Worm (Caenorhabditis elegans) whole organism, L4 larva: ENCODE measurements around the gene lact-4.
A peak's percentile ranks its signal among the peaks of the same experiment; 100 is the strongest.

ENCODE experiments used
- D1046.2 ChIP-seq: fragments of 200-800 bp; sonication (Bioruptor generic); IDR thresholded peaks from 2 replicates; pipeline ENCODE4 v1.3.6; 2022; ENCODE audit warnings: missing genetic modification characterization, missing compliant biosample characterization
- F10B5.3 ChIP-seq: sonication (generic microtip); optimal IDR thresholded peaks from 2 replicates; lab custom pipeline; 2016; ENCODE audit warnings: mild to moderate bottlenecking, missing genetic modification characterization, missing compliant biosample characterization
- F26F4.8 ChIP-seq: fragments of 200-800 bp; sonication (Bioruptor generic); conservative IDR thresholded peaks from 2 replicates; pipeline ENCODE4 v1.3.6; 2022; ENCODE audit warnings: missing genetic modification characterization, missing compliant biosample characterization
- F49E8.2 ChIP-seq: sonication (generic microtip); optimal IDR thresholded peaks from 2 replicates; lab custom pipeline; 2016; ENCODE audit warnings: missing compliant biosample characterization, mild to moderate bottlenecking, missing genetic modification characterization, borderline replicate concordance
- T20F7.1 ChIP-seq: fragments of 200-800 bp; sonication (Bioruptor generic); optimal IDR thresholded peaks from 2 replicates; lab custom pipeline; 2018; ENCODE audit warnings: mild to moderate bottlenecking, missing genetic modification characterization, missing compliant biosample characterization
- Y5F2A.4 ChIP-seq: fragments of 200-800 bp; sonication (Bioruptor generic); optimal IDR thresholded peaks from 2 replicates; lab custom pipeline; 2018; ENCODE audit warnings: mild to moderate bottlenecking, missing genetic modification characterization, missing compliant biosample characterization
- Y75B8A.6 ChIP-seq: fragments of 200-800 bp; sonication (Bioruptor generic); IDR thresholded peaks from 2 replicates; pipeline ENCODE4 v1.3.6; 2022; ENCODE audit warnings: missing genetic modification reagents, missing genetic modification characterization, missing compliant biosample characterization
- ZK337.2 ChIP-seq: fragments of 200-800 bp; sonication (Bioruptor generic); IDR thresholded peaks from 2 replicates; pipeline ENCODE4 v1.3.6; 2022; ENCODE audit warnings: missing genetic modification reagents, missing genetic modification characterization, missing compliant biosample characterization
- aha-1 ChIP-seq: fragments of 150-350 bp; peaks from one replicate; lab custom pipeline; 2014; ENCODE audit warnings: missing biosample characterization, missing genetic modification characterization
- aly-2 ChIP-seq: sonication (generic microtip); optimal IDR thresholded peaks from 2 replicates; lab custom pipeline; 2018; ENCODE audit warnings: missing biosample characterization, missing genetic modification characterization
- ama-1 ChIP-seq: fragments of 150-350 bp; optimal IDR thresholded peaks from 2 replicates; lab custom pipeline; 2014; ENCODE audit warnings: inconsistent platforms, mixed read lengths
- arid-1 ChIP-seq: fragments of 200-800 bp; sonication (Bioruptor generic); conservative IDR thresholded peaks from 2 replicates; pipeline ENCODE4 v1.3.6; 2022; ENCODE audit warnings: missing genetic modification reagents, missing genetic modification characterization, missing compliant biosample characterization
- attf-4 ChIP-seq: sonication (generic microtip); optimal IDR thresholded peaks from 3 replicates; lab custom pipeline; 2017; ENCODE audit warnings: missing biosample characterization, missing genetic modification characterization
- ceh-20 ChIP-seq: fragments of 200-800 bp; sonication (Bioruptor generic); IDR thresholded peaks from 2 replicates; pipeline ENCODE4 v1.3.6; 2022; ENCODE audit warnings: missing genetic modification reagents, missing genetic modification characterization, missing compliant biosample characterization
- ceh-28 ChIP-seq: fragments of 150-350 bp; optimal IDR thresholded peaks from 2 replicates; lab custom pipeline; 2014; ENCODE audit warnings: missing biosample characterization, missing genetic modification reagents, missing genetic modification characterization
- ceh-32 ChIP-seq: sonication (generic microtip); optimal IDR thresholded peaks from 2 replicates; lab custom pipeline; 2016; ENCODE audit warnings: mild to moderate bottlenecking, missing genetic modification characterization, missing compliant biosample characterization; ENCODE audit not compliant: poor library complexity
- ceh-44 ChIP-seq: fragments of 200-800 bp; sonication (Bioruptor generic); IDR thresholded peaks from 2 replicates; pipeline ENCODE4 v1.3.6; 2022; ENCODE audit warnings: missing genetic modification reagents, missing genetic modification characterization, missing compliant biosample characterization
- daf-12 ChIP-seq: fragments of 150-350 bp; optimal IDR thresholded peaks from 2 replicates; lab custom pipeline; 2014; ENCODE audit warnings: missing biosample characterization, missing genetic modification reagents, missing genetic modification characterization
- daf-16 ChIP-seq, 3 experiments: sonication (generic microtip); optimal IDR thresholded peaks; 2 replicates each; lab custom pipeline; 2016 to 2017; ENCODE audit warnings: missing genetic modification characterization in 3 of 3, missing genetic modification reagents in 3 of 3, mild to moderate bottlenecking in 2 of 3, missing compliant biosample characterization in 2 of 3, missing biosample characterization in 1 of 3, moderate library complexity in 1 of 3
- duxl-1 ChIP-seq: sonication (generic microtip); optimal IDR thresholded peaks from 2 replicates; lab custom pipeline; 2016; ENCODE audit warnings: mild to moderate bottlenecking, missing genetic modification characterization, moderate library complexity, missing compliant biosample characterization; ENCODE audit not compliant: poor library complexity
- dve-1 ChIP-seq: sonication (generic microtip); optimal IDR thresholded peaks from 2 replicates; lab custom pipeline; 2017; ENCODE audit warnings: antibody characterized with exemption, mild to moderate bottlenecking, missing genetic modification characterization, missing compliant biosample characterization; ENCODE audit not compliant: insufficient read depth
- egl-27 ChIP-seq: sonication (generic microtip); optimal IDR thresholded peaks from 3 replicates; lab custom pipeline; 2017; ENCODE audit warnings: missing biosample characterization, missing genetic modification reagents, missing genetic modification characterization
- gei-8 ChIP-seq: fragments of 200-800 bp; sonication (Bioruptor generic); optimal IDR thresholded peaks from 2 replicates; lab custom pipeline; 2018; ENCODE audit warnings: mild to moderate bottlenecking, missing genetic modification characterization, missing compliant biosample characterization
- hlh-11 ChIP-seq: fragments of 200-800 bp; sonication (Bioruptor generic); optimal IDR thresholded peaks from 2 replicates; lab custom pipeline; 2018; ENCODE audit warnings: mild to moderate bottlenecking, missing genetic modification characterization, missing compliant biosample characterization
- hmg-1.1 ChIP-seq: fragments of 200-800 bp; sonication (Bioruptor generic); IDR thresholded peaks from 2 replicates; pipeline ENCODE4 v1.3.6; 2022; ENCODE audit warnings: missing genetic modification reagents, missing genetic modification characterization, missing compliant biosample characterization
- lin-29 ChIP-seq: fragments of 200-800 bp; sonication (Bioruptor generic); IDR thresholded peaks from 2 replicates; pipeline ENCODE4 v1.3.6; 2022; ENCODE audit warnings: missing genetic modification reagents, missing genetic modification characterization, missing compliant biosample characterization
- lsy-2 ChIP-seq, 2 experiments: fragments of 150-350 bp in 1 of 2; sonication (generic microtip) in 1 of 2; optimal IDR thresholded peaks; 2 replicates each; lab custom pipeline; 2014 to 2017; ENCODE audit warnings: missing biosample characterization in 2 of 2, missing genetic modification characterization in 2 of 2
- madf-5 ChIP-seq, 2 experiments: fragments of 200-800 bp; sonication (Bioruptor generic); IDR thresholded peaks; 2 replicates each; pipeline ENCODE4 v1.3.6; 2022; ENCODE audit warnings: missing compliant biosample characterization in 2 of 2, missing genetic modification characterization in 2 of 2
- madf-9 ChIP-seq: fragments of 200-800 bp; sonication (Bioruptor generic); conservative IDR thresholded peaks from 2 replicates; pipeline ENCODE4 v1.3.6; 2022; ENCODE audit warnings: missing genetic modification reagents, missing genetic modification characterization, missing compliant biosample characterization
- mdl-1 ChIP-seq, 2 experiments: fragments of 150-350 bp in 1 of 2; sonication (generic microtip) in 1 of 2; optimal IDR thresholded peaks; 2 replicates each; lab custom pipeline; 2014 to 2017; ENCODE audit warnings: missing biosample characterization in 2 of 2, missing genetic modification characterization in 2 of 2
- mes-2 ChIP-seq: sonication (generic microtip); optimal IDR thresholded peaks from 2 replicates; lab custom pipeline; 2016; ENCODE audit warnings: missing genotype, mild to moderate bottlenecking, missing genetic modification characterization, missing compliant biosample characterization; ENCODE audit not compliant: poor library complexity, severe bottlenecking
- nhr-10 ChIP-seq: fragments of 150-350 bp; optimal IDR thresholded peaks from 2 replicates; lab custom pipeline; 2014; ENCODE audit warnings: missing biosample characterization, missing genetic modification characterization
- nhr-25 ChIP-seq: sonication (generic microtip); optimal IDR thresholded peaks from 2 replicates; lab custom pipeline; 2017; ENCODE audit warnings: missing genetic modification characterization, mild to moderate bottlenecking, missing compliant biosample characterization, antibody characterized with exemption, moderate library complexity, borderline replicate concordance; ENCODE audit not compliant: insufficient read depth
- nhr-28 ChIP-seq: fragments of 150-350 bp; optimal IDR thresholded peaks from 2 replicates; lab custom pipeline; 2014; ENCODE audit warnings: missing biosample characterization, missing genetic modification characterization
- nhr-6 ChIP-seq: fragments of 150-350 bp; optimal IDR thresholded peaks from 2 replicates; lab custom pipeline; 2014; ENCODE audit warnings: missing biosample characterization, missing genetic modification characterization
- nhr-76 ChIP-seq: fragments of 150-350 bp; optimal IDR thresholded peaks from 2 replicates; lab custom pipeline; 2014; ENCODE audit warnings: missing biosample characterization, missing genetic modification characterization
- pha-4 ChIP-seq, 2 experiments: fragments of 150-350 bp in 1 of 2; fragments of 200-800 bp in 1 of 2; sonication (Bioruptor generic) in 1 of 2; IDR thresholded peaks in 1 of 2; optimal IDR thresholded peaks in 1 of 2; 2 replicates each; pipeline versions ENCODE4 v1.3.6 to Lab custom; 2014 to 2022; ENCODE audit warnings: missing genetic modification characterization in 2 of 2, missing genetic modification reagents in 2 of 2, missing biosample characterization in 1 of 2, missing compliant biosample characterization in 1 of 2
- php-3 ChIP-seq: fragments of 200-800 bp; sonication (Bioruptor generic); IDR thresholded peaks from 2 replicates; pipeline ENCODE4 v1.3.6; 2022; ENCODE audit warnings: missing genetic modification reagents, missing genetic modification characterization, missing compliant biosample characterization
- pqm-1 ChIP-seq: sonication (generic microtip); optimal IDR thresholded peaks from 2 replicates; lab custom pipeline; 2017; ENCODE audit warnings: missing biosample characterization, missing genetic modification characterization
- set-16 ChIP-seq: fragments of 200-800 bp; sonication (Bioruptor generic); IDR thresholded peaks from 2 replicates; pipeline ENCODE4 v1.3.6; 2022; ENCODE audit warnings: missing genetic modification reagents, missing genetic modification characterization, missing compliant biosample characterization
- skn-1 ChIP-seq: fragments of 150-350 bp; optimal IDR thresholded peaks from 2 replicates; lab custom pipeline; 2014; ENCODE audit warnings: missing biosample characterization, missing genetic modification characterization
- snpc-4 ChIP-seq: fragments of 150-350 bp; optimal IDR thresholded peaks from 2 replicates; lab custom pipeline; 2014; ENCODE audit warnings: missing biosample characterization, missing genetic modification characterization
- spr-3 ChIP-seq: fragments of 200-800 bp; sonication (Bioruptor generic); optimal IDR thresholded peaks from 2 replicates; lab custom pipeline; 2018; ENCODE audit warnings: mild to moderate bottlenecking, missing genetic modification characterization, missing compliant biosample characterization
- unc-130 ChIP-seq: sonication (generic microtip); optimal IDR thresholded peaks from 2 replicates; lab custom pipeline; 2016; ENCODE audit warnings: missing genetic modification reagents, missing genetic modification characterization, missing compliant biosample characterization
- unc-62 ChIP-seq, 3 experiments: fragments of 150-350 bp in 1 of 3; sonication (generic microtip); optimal IDR thresholded peaks in 2 of 3; peaks in 1 of 3; 1 replicate in 1 of 3; 2 replicates in 2 of 3; lab custom pipeline; 2014 to 2017; ENCODE audit warnings: missing biosample characterization in 3 of 3, missing genetic modification characterization in 3 of 3, missing genetic modification reagents in 3 of 3, missing genotype in 1 of 3
- vab-7 ChIP-seq: fragments of 200-800 bp; sonication (Bioruptor generic); IDR thresholded peaks from 2 replicates; pipeline ENCODE4 v1.3.6; 2022; ENCODE audit warnings: missing genetic modification reagents, missing genetic modification characterization, missing compliant biosample characterization
- zag-1 ChIP-seq: fragments of 150-350 bp; optimal IDR thresholded peaks from 2 replicates; lab custom pipeline; 2014; ENCODE audit warnings: missing biosample characterization, missing genetic modification characterization
- zip-2 ChIP-seq: fragments of 150-350 bp; optimal IDR thresholded peaks from 2 replicates; lab custom pipeline; 2014; ENCODE audit warnings: missing biosample characterization, missing genetic modification characterization
- ztf-11 ChIP-seq: fragments of 150-350 bp; optimal IDR thresholded peaks from 2 replicates; lab custom pipeline; 2014; ENCODE audit warnings: missing biosample characterization, missing genetic modification characterization

Gene lact-4

ce11 chrII:8516783-8517182 is 36.5 kb upstream of the lact-4 start, which contains the start of gene rnh-2 (continued):
- TF ChIP-seq madf-9 (GFP tag; lab: Robert Waterston, UW): no peak
- no peak for TF ChIP-seq nhr-25
- TF ChIP-seq unc-130 (GFP tag; lab: Kevin White, UChicago): peak; percentile 95
- TF ChIP-seq zip-2: no peak
- TF ChIP-seq spr-3 (GFP tag; lab: Kevin White, UChicago): no peak
- TF ChIP-seq duxl-1: peak; percentile 62
- TF ChIP-seq vab-7 (GFP tag; lab: Robert Waterston, UW): no peak
- TF ChIP-seq lin-29 (GFP tag; lab: Robert Waterston, UW): no peak
- TF ChIP-seq ceh-20: no peak
- TF ChIP-seq ZK337.2 (GFP tag; lab: Robert Waterston, UW): peak; percentile 70; the same call in 1 of the 2 replicates
- peak; percentile 97 for TF ChIP-seq mes-2 (tag; lab: Kevin White, UChicago)
- peak; percentile 80 for TF ChIP-seq aha-1 (tag; lab: Kevin White, UChicago)
- no peak for TF ChIP-seq nhr-76 (tag; lab: Kevin White, UChicago)
- no peak for TF ChIP-seq madf-5 (GFP tag; IDR thresholded peaks at IDR 0.05; lab: Robert Waterston, UW)
- TF ChIP-seq nhr-28 (tag; lab: Kevin White, UChicago): peak; percentile 54
- no peak for TF ChIP-seq hmg-1.1 (GFP tag; lab: Robert Waterston, UW)
- no peak for TF ChIP-seq F10B5.3 (tag; lab: Kevin White, UChicago)
- no peak for TF ChIP-seq attf-4 (tag; lab: Kevin White, UChicago)
- no peak for TF ChIP-seq D1046.2 (GFP tag; lab: Robert Waterston, UW)
- TF ChIP-seq daf-16 (GFP tag; optimal IDR thresholded peaks at IDR 0.05; lab: Kevin White, UChicago): no peak
- peak; percentile 50 for TF ChIP-seq daf-16 (tag; optimal IDR thresholded peaks at IDR 0.05; lab: Kevin White, UChicago)
- TF ChIP-seq unc-62 (GFP tag; optimal IDR thresholded peaks at IDR 0.05 in 1 of 2; lab: Kevin White, UChicago): peak in 1 of 2 experiments; percentile 96
- TF ChIP-seq unc-62 (tag; optimal IDR thresholded peaks at IDR 0.05; lab: Kevin White, UChicago): no peak
- TF ChIP-seq F26F4.8: no peak
- TF ChIP-seq F49E8.2 (tag; lab: Kevin White, UChicago): no peak
- 0 out of 2 replicates have a peak, but pooled peaks have one; percentile 57 for TF ChIP-seq ceh-44 (GFP tag; lab: Robert Waterston, UW)
- TF ChIP-seq daf-12 (tag; lab: Kevin White, UChicago): no peak
- TF ChIP-seq Y5F2A.4 (GFP tag; lab: Kevin White, UChicago): no peak
- no peak for TF ChIP-seq ama-1 (lab: Kevin White, UChicago)
- no peak for TF ChIP-seq snpc-4 (tag; lab: Kevin White, UChicago)
- TF ChIP-seq skn-1: no peak
- TF ChIP-seq pha-4 (GFP tag; IDR thresholded peaks at IDR 0.05; lab: Robert Waterston, UW): peak; percentile 16; the same call in 1 of the 2 replicates
- TF ChIP-seq pha-4 (tag; optimal IDR thresholded peaks at IDR 0.05; lab: Kevin White, UChicago): no peak
- no peak for TF ChIP-seq egl-27 (tag; lab: Kevin White, UChicago)
- no peak for TF ChIP-seq ceh-32 (tag; lab: Kevin White, UChicago)
- peak; percentile 60 for TF ChIP-seq dve-1 (tag; lab: Kevin White, UChicago)
- TF ChIP-seq hlh-11: peak; percentile 34
- TF ChIP-seq php-3 (GFP tag; lab: Robert Waterston, UW): no peak
- peak in 1 of 2 experiments; percentile 18 for TF ChIP-seq mdl-1 (tag; optimal IDR thresholded peaks at IDR 0.05; lab: Kevin White, UChicago)
- TF ChIP-seq nhr-10 (tag; lab: Kevin White, UChicago): no peak
- no peak for TF ChIP-seq zag-1 (tag; lab: Kevin White, UChicago)
- TF ChIP-seq lsy-2 (tag; optimal IDR thresholded peaks at IDR 0.05; lab: Kevin White, UChicago): peak in 1 of 2 experiments; percentile 92
- peak; percentile 0 for TF ChIP-seq pqm-1 (tag; lab: Kevin White, UChicago)
- no peak for TF ChIP-seq ztf-11
- no peak for TF ChIP-seq arid-1 (GFP tag; lab: Robert Waterston, UW)
- TF ChIP-seq ceh-28 (tag; lab: Kevin White, UChicago): no peak
- TF ChIP-seq Y75B8A.6 (GFP tag; lab: Robert Waterston, UW): no peak
- TF ChIP-seq T20F7.1 (GFP tag; lab: Kevin White, UChicago): peak; percentile 79
- TF ChIP-seq aly-2 (tag; lab: Kevin White, UChicago): no peak
- peak; percentile 45 for TF ChIP-seq nhr-6 (tag; lab: Kevin White, UChicago)
- no peak for TF ChIP-seq set-16 (GFP tag; lab: Robert Waterston, UW)
- no peak for TF ChIP-seq gei-8 (GFP tag; lab: Kevin White, UChicago)
